Worm (Caenorhabditis elegans) whole organism, L4/young adult: ENCODE measurements around the gene B0034.5.

Source experiments
- W03F9.2 ChIP-seq: fragments of 150-350 bp; optimal IDR thresholded peaks from 2 replicates; lab custom pipeline; 2014; ENCODE audit warnings: missing biosample characterization, missing genetic modification characterization
- dao-5 ChIP-seq: sonication (generic microtip); optimal IDR thresholded peaks from 2 replicates; lab custom pipeline; 2016; ENCODE audit warnings: missing genotype, missing genetic modification characterization, moderate library complexity, missing compliant biosample characterization
- him-1 ChIP-seq: sonication (generic microtip); optimal IDR thresholded peaks from 2 replicates; lab custom pipeline; 2016; ENCODE audit warnings: missing genotype, missing genetic modification reagents, missing genetic modification characterization, missing compliant biosample characterization

- no peak for TF ChIP-seq dao-5 (tag; lab: Kevin White, UChicago)
- no peak for TF ChIP-seq him-1 (tag; lab: Kevin White, UChicago)
- TF ChIP-seq W03F9.2, result no peak
These were observed 12.4 kb downstream of the B0034.5 start for ce11 chrII:5962343-5962742.
